Fruit fly (Drosophila melanogaster) whole organism, embryonic: ENCODE measurements around the gene Ada1-1.

Experiments used
- Asciz ChIP-seq: fragments of 200-800 bp; sonication (Bioruptor generic); optimal IDR thresholded peaks from 2 replicates; lab custom pipeline; 2017; ENCODE audit warnings: missing biosample characterization, mild to moderate bottlenecking, missing genetic modification characterization, missing genetic modification reagents
- Atf6 ChIP-seq: fragments of 200-800 bp; sonication (Bioruptor generic); IDR thresholded peaks from 2 replicates; pipeline ENCODE4 v1.3.6; 2022; ENCODE audit warnings: missing biosample characterization, missing genetic modification characterization
- Bdp1 ChIP-seq: fragments of 200-800 bp; sonication (Bioruptor generic); optimal IDR thresholded peaks from 3 replicates; lab custom pipeline; 2016; ENCODE audit warnings: missing biosample characterization, missing genetic modification characterization
- Bteb2 ChIP-seq: fragments of 200-800 bp; sonication (Bioruptor generic); optimal IDR thresholded peaks from 2 replicates; lab custom pipeline; 2016; ENCODE audit warnings: missing biosample characterization, missing genetic modification characterization
- CG10274 ChIP-seq: fragments of 200-800 bp; sonication (Bioruptor generic); optimal IDR thresholded peaks from 3 replicates; lab custom pipeline; 2017; ENCODE audit warnings: missing biosample characterization, mild to moderate bottlenecking, missing genetic modification characterization
- CG13123 ChIP-seq: fragments of 200-800 bp; sonication (Bioruptor generic); optimal IDR thresholded peaks from 2 replicates; lab custom pipeline; 2016; ENCODE audit warnings: missing biosample characterization, missing genetic modification characterization
- CG18619 ChIP-seq: fragments of 200-800 bp; sonication (Bioruptor generic); optimal IDR thresholded peaks from 3 replicates; lab custom pipeline; 2017; ENCODE audit warnings: missing biosample characterization, mild to moderate bottlenecking, missing genetic modification characterization
- CG2712 ChIP-seq: fragments of 200-800 bp; optimal IDR thresholded peaks from 3 replicates; lab custom pipeline; 2019; ENCODE audit warnings: missing biosample characterization, mild to moderate bottlenecking, missing genetic modification characterization, moderate library complexity
- CG3065 ChIP-seq: fragments of 200-800 bp; sonication (Bioruptor generic); optimal IDR thresholded peaks from 2 replicates; lab custom pipeline; 2016; ENCODE audit warnings: missing biosample characterization, missing genetic modification characterization
- CG31441 ChIP-seq: fragments of 200-800 bp; sonication (Bioruptor generic); IDR thresholded peaks from 2 replicates; pipeline ENCODE4 v1.3.6; 2022; ENCODE audit warnings: missing biosample characterization, missing genetic modification characterization
- CG32772 ChIP-seq: fragments of 200-800 bp; sonication (Bioruptor generic); IDR thresholded peaks from 2 replicates; pipeline ENCODE4 v1.3.6; 2022; ENCODE audit warnings: missing biosample characterization, missing genetic modification characterization
- CG34224 ChIP-seq: fragments of 200-800 bp; sonication (Bioruptor generic); IDR thresholded peaks from 3 replicates; pipeline ENCODE4 v1.3.6; 2022; ENCODE audit warnings: missing biosample characterization, missing genetic modification characterization; ENCODE audit not compliant: partially characterized antibody
- CG3995 ChIP-seq: fragments of 200-800 bp; sonication (Bioruptor generic); optimal IDR thresholded peaks from 3 replicates; lab custom pipeline; 2016; ENCODE audit warnings: missing biosample characterization, missing genetic modification characterization
- CG6683 ChIP-seq: fragments of 200-800 bp; sonication (Bioruptor generic); optimal IDR thresholded peaks from 2 replicates; lab custom pipeline; 2017; ENCODE audit warnings: missing biosample characterization, mild to moderate bottlenecking, missing genetic modification characterization, missing genetic modification reagents
- CG7987 ChIP-seq: fragments of 200-800 bp; sonication (Bioruptor generic); optimal IDR thresholded peaks from 2 replicates; lab custom pipeline; 2018; ENCODE audit warnings: missing biosample characterization, mild to moderate bottlenecking, missing genetic modification characterization, moderate library complexity
- CG8089 ChIP-seq: fragments of 200-800 bp; sonication (Bioruptor generic); optimal IDR thresholded peaks from 3 replicates; lab custom pipeline; 2016; ENCODE audit warnings: missing biosample characterization, missing genetic modification characterization
- CrebB ChIP-seq: fragments of 200-800 bp; sonication (Bioruptor generic); optimal IDR thresholded peaks from 3 replicates; lab custom pipeline; 2018; ENCODE audit warnings: missing biosample characterization, mild to moderate bottlenecking, missing genetic modification characterization
- Dip3 ChIP-seq: fragments of 200-800 bp; sonication (Bioruptor generic); optimal IDR thresholded peaks from 3 replicates; lab custom pipeline; 2016; ENCODE audit warnings: missing biosample characterization, missing genetic modification characterization
- Ets65A ChIP-seq: fragments of 200-800 bp; sonication (Bioruptor generic); peaks from one replicate; lab custom pipeline; 2016; ENCODE audit warnings: missing biosample characterization, missing genetic modification characterization
- Gug ChIP-seq: fragments of 200-800 bp; sonication (Bioruptor generic); IDR thresholded peaks from 4 replicates; pipeline ENCODE4 v1.3.6; 2022; ENCODE audit warnings: missing biosample characterization, missing genetic modification characterization
- HHEX ChIP-seq: fragments of 200-800 bp; sonication (Bioruptor generic); optimal IDR thresholded peaks from 3 replicates; lab custom pipeline; 2017; ENCODE audit warnings: missing biosample characterization, mild to moderate bottlenecking, missing genetic modification characterization, missing genetic modification reagents
- Lim3 ChIP-seq: fragments of 200-800 bp; sonication (Bioruptor generic); IDR thresholded peaks from 2 replicates; pipeline ENCODE4 v1.3.6; 2022; ENCODE audit warnings: missing biosample characterization, missing genetic modification characterization
- Max ChIP-seq: fragments of 200-800 bp; sonication (Bioruptor generic); optimal IDR thresholded peaks from 2 replicates; lab custom pipeline; 2016; ENCODE audit warnings: missing biosample characterization, mild to moderate bottlenecking, missing genetic modification characterization
- Pdp1 ChIP-seq, 2 experiments: fragments of 200-800 bp; sonication (Bioruptor generic); optimal IDR thresholded peaks; 3 replicates each; lab custom pipeline; 2016; ENCODE audit warnings: missing biosample characterization in 2 of 2, missing genetic modification characterization in 2 of 2, mild to moderate bottlenecking in 1 of 2, moderate library complexity in 1 of 2
- Sox100B ChIP-seq: fragments of 200-800 bp; sonication (Bioruptor generic); optimal IDR thresholded peaks from 3 replicates; lab custom pipeline; 2018; ENCODE audit warnings: missing biosample characterization, mild to moderate bottlenecking, missing genetic modification characterization
- aop ChIP-seq: fragments of 200-800 bp; sonication (Bioruptor generic); IDR thresholded peaks from 2 replicates; pipeline ENCODE4 v1.3.6; 2022; ENCODE audit warnings: missing biosample characterization, missing genetic modification characterization
- bsh ChIP-seq, 2 experiments: fragments of 200-800 bp; sonication (Bioruptor generic); optimal IDR thresholded peaks; 2 replicates each; lab custom pipeline; 2017 to 2018; ENCODE audit warnings: mild to moderate bottlenecking in 2 of 2, missing biosample characterization in 2 of 2, missing genetic modification characterization in 2 of 2, moderate library complexity in 1 of 2
- cg ChIP-seq: fragments of 200-800 bp; sonication (Bioruptor generic); optimal IDR thresholded peaks from 3 replicates; lab custom pipeline; 2019; ENCODE audit warnings: missing biosample characterization, mild to moderate bottlenecking, missing genetic modification characterization, moderate library complexity
- chm ChIP-seq: fragments of 200-800 bp; sonication (Bioruptor generic); IDR thresholded peaks from 2 replicates; pipeline ENCODE4 v1.3.6; 2022; ENCODE audit warnings: missing biosample characterization, missing genetic modification characterization
- cwo ChIP-seq: fragments of 200-800 bp; sonication (Bioruptor generic); optimal IDR thresholded peaks from 3 replicates; lab custom pipeline; 2017; ENCODE audit warnings: missing biosample characterization, missing genetic modification characterization, mild to moderate bottlenecking, moderate library complexity, missing genetic modification reagents
- da ChIP-seq: fragments of 200-800 bp; sonication (Bioruptor generic); optimal IDR thresholded peaks from 2 replicates; lab custom pipeline; 2016; ENCODE audit warnings: missing biosample characterization, missing genetic modification characterization
- fd102C ChIP-seq: fragments of 200-800 bp; sonication (Bioruptor generic); optimal IDR thresholded peaks from 2 replicates; lab custom pipeline; 2018; ENCODE audit warnings: missing biosample characterization, mild to moderate bottlenecking, missing genetic modification characterization, moderate library complexity
- gro ChIP-seq: fragments of 200-800 bp; sonication (Bioruptor generic); optimal IDR thresholded peaks from 2 replicates; lab custom pipeline; 2016; ENCODE audit warnings: missing biosample characterization, missing genetic modification characterization
- gsb ChIP-seq: fragments of 200-800 bp; sonication (Bioruptor generic); IDR thresholded peaks from 2 replicates; pipeline ENCODE4 v1.3.6; 2022; ENCODE audit warnings: missing biosample characterization, missing genetic modification characterization
- hbn ChIP-seq: fragments of 200-800 bp; sonication (Bioruptor generic); IDR thresholded peaks from 2 replicates; pipeline ENCODE4 v1.3.6; 2022; ENCODE audit warnings: missing biosample characterization, missing genetic modification characterization; ENCODE audit not compliant: partially characterized antibody
- kah ChIP-seq: fragments of 200-800 bp; sonication (Bioruptor generic); optimal IDR thresholded peaks from 2 replicates; lab custom pipeline; 2018; ENCODE audit warnings: missing biosample characterization, mild to moderate bottlenecking, missing genetic modification characterization
- klu ChIP-seq: fragments of 200-800 bp; sonication (Bioruptor generic); IDR thresholded peaks from 2 replicates; pipeline ENCODE4 v1.3.6; 2022; ENCODE audit warnings: missing biosample characterization, missing genetic modification characterization
- kni ChIP-seq: fragments of 200-800 bp; sonication (Bioruptor generic); optimal IDR thresholded peaks from 3 replicates; lab custom pipeline; 2017; ENCODE audit warnings: mild to moderate bottlenecking, missing biosample characterization, missing genetic modification reagents, missing genetic modification characterization
- lab ChIP-seq: fragments of 200-800 bp; sonication (Bioruptor generic); optimal IDR thresholded peaks from 3 replicates; lab custom pipeline; 2017; ENCODE audit warnings: missing biosample characterization, missing genetic modification characterization, mild to moderate bottlenecking, moderate library complexity, missing genetic modification reagents
- lbe ChIP-seq: fragments of 200-800 bp; sonication (Bioruptor generic); optimal IDR thresholded peaks from 2 replicates; lab custom pipeline; 2016; ENCODE audit warnings: missing biosample characterization, mild to moderate bottlenecking, missing genetic modification characterization
- lmd ChIP-seq: fragments of 200-800 bp; sonication (Bioruptor generic); IDR thresholded peaks from 2 replicates; pipeline ENCODE4 v1.3.6; 2022; ENCODE audit warnings: missing biosample characterization, missing genetic modification characterization
- nom ChIP-seq: fragments of 200-800 bp; sonication (Bioruptor generic); optimal IDR thresholded peaks from 2 replicates; lab custom pipeline; 2017; ENCODE audit warnings: missing biosample characterization, missing genetic modification characterization, mild to moderate bottlenecking, moderate library complexity, missing genetic modification reagents
- oc ChIP-seq: fragments of 200-800 bp; sonication (Bioruptor generic); optimal IDR thresholded peaks from 2 replicates; lab custom pipeline; 2018; ENCODE audit warnings: missing biosample characterization, mild to moderate bottlenecking, missing genetic modification characterization, moderate library complexity
- org-1 ChIP-seq: fragments of 200-800 bp; sonication (Bioruptor generic); optimal IDR thresholded peaks from 2 replicates; lab custom pipeline; 2017; ENCODE audit warnings: missing biosample characterization, missing genetic modification characterization
- pan ChIP-seq, 4 experiments: fragments of >200 bp in 3 of 4; fragments of 200-800 bp in 1 of 4; sonication (Bioruptor generic) in 1 of 4; optimal IDR thresholded peaks in 3 of 4; IDR thresholded peaks in 1 of 4; 2 replicates each; pipeline versions ENCODE4 v1.3.6 to Lab custom; 2017 to 2022; ENCODE audit warnings: missing biosample characterization in 2 of 4, missing genetic modification characterization in 2 of 4, mixed read lengths in 1 of 4
- pnt ChIP-seq: fragments of 200-800 bp; sonication (Bioruptor generic); optimal IDR thresholded peaks from 3 replicates; lab custom pipeline; 2016; ENCODE audit warnings: missing biosample characterization, missing genetic modification characterization
- seq ChIP-seq: fragments of 200-800 bp; sonication (Bioruptor generic); IDR thresholded peaks from 2 replicates; pipeline ENCODE4 v1.3.6; 2022; ENCODE audit warnings: missing biosample characterization, missing genetic modification characterization
- sim ChIP-seq: fragments of 200-800 bp; sonication (Bioruptor generic); IDR thresholded peaks from 2 replicates; pipeline ENCODE4 v1.3.6; 2022; ENCODE audit warnings: missing biosample characterization, missing genetic modification characterization
- unc-4 ChIP-seq: fragments of 200-800 bp; sonication (Bioruptor generic); IDR thresholded peaks from 2 replicates; pipeline ENCODE4 v1.3.6; 2022; ENCODE audit warnings: missing biosample characterization, missing genetic modification characterization; ENCODE audit not compliant: partially characterized antibody
- zfh2 ChIP-seq: fragments of 200-800 bp; sonication (Bioruptor generic); optimal IDR thresholded peaks from 2 replicates; lab custom pipeline; 2016; ENCODE audit warnings: missing biosample characterization, missing genetic modification characterization

Ada1-1 gene

DNA sequence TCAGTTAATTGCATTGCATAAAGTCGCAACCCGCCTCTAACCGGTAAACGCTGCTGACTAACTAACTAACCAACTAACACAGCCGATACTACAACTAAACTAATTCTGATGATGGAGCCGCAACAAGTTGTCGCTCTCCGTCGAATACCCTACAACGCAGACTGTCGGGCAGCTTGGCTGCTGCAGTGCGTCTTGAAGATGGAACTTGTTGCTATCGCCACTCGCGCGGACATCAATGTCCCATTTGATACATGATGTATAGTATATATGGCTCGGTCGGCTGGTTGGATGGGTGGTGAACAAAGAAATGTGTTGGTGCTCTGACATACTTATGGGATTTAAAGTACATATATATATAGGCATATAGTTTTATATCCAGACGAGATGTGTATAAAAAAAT lies 28.9 kb downstream of the Ada1-1 start:
- no peak for TF ChIP-seq kni (GFP tag; lab: Kevin White, UChicago)
- no peak for TF ChIP-seq Asciz
- no peak for TF ChIP-seq Bdp1
- TF ChIP-seq CrebB (tag; lab: Kevin White, UChicago), result peak; percentile 3
- no peak for TF ChIP-seq CG8089 (GFP tag; lab: Kevin White, UChicago)
- TF ChIP-seq bsh (GFP tag; optimal IDR thresholded peaks at IDR 0.05; lab: Kevin White, UChicago), result peak in 1 of 2 experiments; percentile 26
- TF ChIP-seq zfh2 (GFP tag; lab: Kevin White, UChicago), result no peak
- no peak for TF ChIP-seq Sox100B (GFP tag; lab: Kevin White, UChicago)
- no peak for TF ChIP-seq gro (GFP tag; lab: Kevin White, UChicago)
- no peak for TF ChIP-seq oc (tag; lab: Kevin White, UChicago)
- TF ChIP-seq Lim3 (GFP tag; lab: Robert Waterston, UW), result no peak
- TF ChIP-seq lab (GFP tag; lab: Kevin White, UChicago), result peak; percentile 51
- TF ChIP-seq CG6683 (GFP tag; lab: Kevin White, UChicago), result no peak
- peak; percentile 21; the same call in 1 of the 2 replicates for TF ChIP-seq Atf6 (GFP tag; lab: Robert Waterston, UW)
- 0 out of 2 replicates have a peak, but pooled peaks have one; percentile 7 for TF ChIP-seq seq
- peak; percentile 46 for TF ChIP-seq nom
- no peak; the same call in 1 of the 2 replicates for TF ChIP-seq lmd (GFP tag; lab: Robert Waterston, UW)
- no peak for TF ChIP-seq hbn (GFP tag; lab: Robert Waterston, UW)
- TF ChIP-seq cwo (GFP tag; lab: Kevin White, UChicago), result no peak
- 0 out of 2 replicates have a peak, but pooled peaks have one; percentile 18 for TF ChIP-seq CG31441
- TF ChIP-seq Pdp1 (GFP tag; optimal IDR thresholded peaks at IDR 0.05; lab: Kevin White, UChicago), result no peak
- no peak for TF ChIP-seq CG32772 (GFP tag; lab: Robert Waterston, UW)
- no peak for TF ChIP-seq fd102C (GFP tag; lab: Kevin White, UChicago)
- no peak for TF ChIP-seq Dip3
- TF ChIP-seq lbe (GFP tag; lab: Kevin White, UChicago), result no peak
- TF ChIP-seq kah (GFP tag; lab: Kevin White, UChicago), result peak; percentile 64
- no peak for TF ChIP-seq pnt (GFP tag; lab: Kevin White, UChicago)
- TF ChIP-seq CG13123 (GFP tag; lab: Kevin White, UChicago), result no peak
- TF ChIP-seq HHEX (GFP tag; lab: Kevin White, UChicago), result peak; percentile 21
- no peak for TF ChIP-seq CG3995
- 0 out of 2 replicates have a peak, but pooled peaks have one; percentile 39 for TF ChIP-seq gsb (GFP tag; lab: Robert Waterston, UW)
- no peak for TF ChIP-seq CG3065 (GFP tag; lab: Kevin White, UChicago)
- TF ChIP-seq da (GFP tag; lab: Kevin White, UChicago), result no peak
- no peak for TF ChIP-seq CG18619
- no peak for TF ChIP-seq sim (GFP tag; lab: Robert Waterston, UW)
- TF ChIP-seq org-1, result peak; percentile 14
- no peak for TF ChIP-seq cg (GFP tag; lab: Kevin White, UChicago)
- no peak for TF ChIP-seq aop (GFP tag; lab: Robert Waterston, UW)
- no peak for TF ChIP-seq klu (GFP tag; lab: Robert Waterston, UW)
- no peak for TF ChIP-seq unc-4 (GFP tag; lab: Robert Waterston, UW)
- peak; percentile 70 for TF ChIP-seq Ets65A
- TF ChIP-seq Gug, result no peak
- no peak for TF ChIP-seq Bteb2 (GFP tag; lab: Kevin White, UChicago)
- peak; percentile 22 for TF ChIP-seq CG7987 (GFP tag; lab: Kevin White, UChicago)
- TF ChIP-seq CG2712 (tag; lab: Kevin White, UChicago), result no peak
- TF ChIP-seq CG10274 (GFP tag; lab: Kevin White, UChicago), result peak; percentile 98
- no peak for TF ChIP-seq Max
- TF ChIP-seq CG34224 (GFP tag; lab: Robert Waterston, UW), result no peak
- peak; percentile 33; the same call in 1 of the 2 replicates for TF ChIP-seq chm
- TF ChIP-seq pan (optimal IDR thresholded peaks at IDR 0.05; lab: Kevin White, UChicago), result no peak
- TF ChIP-seq pan (GFP tag; optimal IDR thresholded peaks at IDR 0.05 in 1 of 2, IDR thresholded peaks at IDR 0.05 in 1 of 2), result peak in 1 of 2 experiments; percentile 49
